Worm (Caenorhabditis elegans): Measurements from ENCODE around the gene epc-1.

ce11 chrIII:12591923-12592322, 16.5 kb downstream of the epc-1 start:
- TF ChIP-seq snpc-4 (tag; optimal IDR thresholded peaks at IDR 0.05): no peak
- no peak for TF ChIP-seq alr-1 (tag; optimal IDR thresholded peaks at IDR 0.05)
- TF ChIP-seq nhr-10 (tag; optimal IDR thresholded peaks at IDR 0.05): no peak
- TF ChIP-seq skn-1 (tag; optimal IDR thresholded peaks at IDR 0.05): no peak
- TF ChIP-seq mdl-1 (tag; optimal IDR thresholded peaks at IDR 0.05): no peak
- no peak for TF ChIP-seq mab-5 (tag; optimal IDR thresholded peaks at IDR 0.05)
- TF ChIP-seq ztf-4 (tag; optimal IDR thresholded peaks at IDR 0.05): no peak
- TF ChIP-seq dmd-4 (tag; optimal IDR thresholded peaks at IDR 0.05): no peak
- TF ChIP-seq unc-55 (GFP tag; optimal IDR thresholded peaks at IDR 0.05): no peak
- no peak for TF ChIP-seq nhr-11 (tag; optimal IDR thresholded peaks at IDR 0.05)
- TF ChIP-seq ceh-82 (tag; optimal IDR thresholded peaks at IDR 0.05): no peak
- no peak for TF ChIP-seq lsy-2 (tag; optimal IDR thresholded peaks at IDR 0.05)
- TF ChIP-seq nhr-25 (tag; optimal IDR thresholded peaks at IDR 0.05): no peak

All from whole organism, L2 larva.